Fruit fly (Drosophila melanogaster) whole organism, embryonic: ENCODE data around the gene CAH9.

ENCODE experiments used
- oc ChIP-seq: fragments of 200-800 bp; sonication (Bioruptor generic); optimal IDR thresholded peaks from 2 replicates; lab custom pipeline; 2018; ENCODE audit warnings: missing biosample characterization, mild to moderate bottlenecking, missing genetic modification characterization, moderate library complexity
- psq ChIP-seq: fragments of 200-800 bp; sonication (Bioruptor generic); optimal IDR thresholded peaks from 2 replicates; lab custom pipeline; 2017; ENCODE audit warnings: missing biosample characterization, missing genetic modification characterization

dm6 chr3R:27100930-27101329, 5.1 kb downstream of the CAH9 start, which contains the start of gene Jhbp11:
- TF ChIP-seq oc (tag; lab: Kevin White, UChicago) (no peak), psq (GFP tag; lab: Kevin White, UChicago) (no peak)
